Worm (Caenorhabditis elegans) whole organism, L3 larva: ENCODE data around the gene mif-4.

ENCODE experiments used
- R02D3.7 ChIP-seq: fragments of 150-350 bp; optimal IDR thresholded peaks from 2 replicates; lab custom pipeline; 2014; ENCODE audit warnings: missing biosample characterization, missing genetic modification characterization
- ZK546.5 ChIP-seq: sonication (generic microtip); optimal IDR thresholded peaks from 2 replicates; lab custom pipeline; 2017; ENCODE audit warnings: missing biosample characterization, missing genetic modification characterization
- aly-2 ChIP-seq: fragments of 150-350 bp; optimal IDR thresholded peaks from 2 replicates; lab custom pipeline; 2014; ENCODE audit warnings: missing biosample characterization, missing genetic modification characterization
- ama-1 ChIP-seq: fragments of 150-350 bp; optimal IDR thresholded peaks from 2 replicates; lab custom pipeline; 2018
- ceh-16 ChIP-seq: sonication (generic microtip); optimal IDR thresholded peaks from 2 replicates; lab custom pipeline; 2017; ENCODE audit warnings: missing biosample characterization, missing genetic modification characterization
- ceh-28 ChIP-seq: fragments of 150-350 bp; optimal IDR thresholded peaks from 2 replicates; lab custom pipeline; 2014; ENCODE audit warnings: missing biosample characterization, missing genetic modification reagents, missing genetic modification characterization
- ceh-82 ChIP-seq: fragments of 150-350 bp; optimal IDR thresholded peaks from 2 replicates; lab custom pipeline; 2014; ENCODE audit warnings: missing biosample characterization, missing genetic modification characterization
- ceh-9 ChIP-seq: sonication (generic microtip); optimal IDR thresholded peaks from 2 replicates; lab custom pipeline; 2018; ENCODE audit warnings: missing biosample characterization, missing genetic modification characterization
- daf-12 ChIP-seq: fragments of 150-350 bp; optimal IDR thresholded peaks from 2 replicates; lab custom pipeline; 2014; ENCODE audit warnings: missing biosample characterization, missing genetic modification reagents, missing genetic modification characterization
- egl-27 ChIP-seq: sonication (generic microtip); optimal IDR thresholded peaks from 4 replicates; lab custom pipeline; 2017; ENCODE audit warnings: missing biosample characterization, missing genetic modification reagents, missing genetic modification characterization
- egl-5 ChIP-seq: fragments of 150-350 bp; optimal IDR thresholded peaks from 2 replicates; lab custom pipeline; 2017; ENCODE audit warnings: missing biosample characterization, missing genetic modification reagents, missing genetic modification characterization, inconsistent platforms
- elt-1 ChIP-seq: fragments of 150-350 bp; optimal IDR thresholded peaks from 2 replicates; lab custom pipeline; 2014; ENCODE audit warnings: missing biosample characterization, missing genetic modification characterization
- elt-2 ChIP-seq: sonication (generic microtip); optimal IDR thresholded peaks from 2 replicates; lab custom pipeline; 2016; ENCODE audit warnings: missing genetic modification reagents, mild to moderate bottlenecking, missing genetic modification characterization, missing compliant biosample characterization
- elt-3 ChIP-seq, 3 experiments: fragments of 150-350 bp in 1 of 3; sonication (generic microtip) in 2 of 3; optimal IDR thresholded peaks; 2 replicates in 2 of 3; 4 replicates in 1 of 3; lab custom pipeline; 2014 to 2017; ENCODE audit warnings: missing biosample characterization in 3 of 3, missing genetic modification characterization in 3 of 3
- eor-1 ChIP-seq, 2 experiments: fragments of 150-350 bp; optimal IDR thresholded peaks; 2 replicates each; lab custom pipeline; 2014 to 2018; ENCODE audit warnings: missing biosample characterization in 2 of 2, missing genetic modification characterization in 2 of 2
- fkh-10 ChIP-seq: sonication (generic microtip); optimal IDR thresholded peaks from 2 replicates; lab custom pipeline; 2017; ENCODE audit warnings: missing biosample characterization, missing genetic modification reagents, missing genetic modification characterization
- fkh-2 ChIP-seq: fragments of 150-350 bp; optimal IDR thresholded peaks from 2 replicates; lab custom pipeline; 2014; ENCODE audit warnings: missing biosample characterization, missing genetic modification reagents, missing genetic modification characterization
- fos-1 ChIP-seq: fragments of 150-350 bp; optimal IDR thresholded peaks from 2 replicates; lab custom pipeline; 2014; ENCODE audit warnings: missing biosample characterization, missing genetic modification characterization
- hmg-11 ChIP-seq: sonication (generic microtip); optimal IDR thresholded peaks from 2 replicates; lab custom pipeline; 2016; ENCODE audit warnings: missing genetic modification characterization, missing compliant biosample characterization
- jun-1 ChIP-seq: fragments of 150-350 bp; optimal IDR thresholded peaks from 2 replicates; lab custom pipeline; 2014; ENCODE audit warnings: missing biosample characterization, missing genetic modification reagents, missing genetic modification characterization
- lin-15B ChIP-seq: fragments of 150-350 bp; optimal IDR thresholded peaks from 2 replicates; lab custom pipeline; 2014; ENCODE audit warnings: missing biosample characterization, missing genetic modification characterization
- lin-39 ChIP-seq: fragments of 150-350 bp; optimal IDR thresholded peaks from 2 replicates; lab custom pipeline; 2018; ENCODE audit warnings: missing biosample characterization, missing genetic modification reagents, missing genetic modification characterization
- lsy-12 ChIP-seq: sonication (generic microtip); optimal IDR thresholded peaks from 2 replicates; lab custom pipeline; 2016; ENCODE audit warnings: mild to moderate bottlenecking, missing genetic modification characterization, missing compliant biosample characterization
- mdl-1 ChIP-seq: fragments of 150-350 bp; optimal IDR thresholded peaks from 2 replicates; lab custom pipeline; 2014; ENCODE audit warnings: missing biosample characterization, missing genetic modification characterization
- mml-1 ChIP-seq: fragments of 150-350 bp; sonication (generic microtip); optimal IDR thresholded peaks from 3 replicates; lab custom pipeline; 2014; ENCODE audit warnings: missing biosample characterization, missing genetic modification characterization
- nfya-1 ChIP-seq: sonication (generic microtip); optimal IDR thresholded peaks from 2 replicates; lab custom pipeline; 2017; ENCODE audit warnings: missing genetic modification characterization, mild to moderate bottlenecking, missing compliant biosample characterization, antibody characterized with exemption, moderate library complexity; ENCODE audit not compliant: insufficient read depth
- nhr-11 ChIP-seq: fragments of 150-350 bp; optimal IDR thresholded peaks from 2 replicates; lab custom pipeline; 2014; ENCODE audit warnings: missing biosample characterization, missing genetic modification characterization
- nhr-12 ChIP-seq: fragments of 150-350 bp; optimal IDR thresholded peaks from 2 replicates; lab custom pipeline; 2014; ENCODE audit warnings: missing biosample characterization, missing genetic modification characterization
- nhr-23 ChIP-seq: fragments of 150-350 bp; optimal IDR thresholded peaks from 2 replicates; lab custom pipeline; 2014; ENCODE audit warnings: missing biosample characterization, missing genetic modification reagents, missing genetic modification characterization
- nhr-237 ChIP-seq: fragments of 150-350 bp; optimal IDR thresholded peaks from 2 replicates; lab custom pipeline; 2014; ENCODE audit warnings: missing biosample characterization, missing genetic modification characterization
- nhr-25 ChIP-seq: sonication (generic microtip); optimal IDR thresholded peaks from 2 replicates; lab custom pipeline; 2017; ENCODE audit warnings: missing biosample characterization, missing genetic modification characterization
- nhr-28 ChIP-seq: fragments of 150-350 bp; optimal IDR thresholded peaks from 2 replicates; lab custom pipeline; 2014; ENCODE audit warnings: missing biosample characterization, missing genetic modification characterization
- nhr-43 ChIP-seq: sonication (generic microtip); optimal IDR thresholded peaks from 2 replicates; lab custom pipeline; 2016; ENCODE audit warnings: mild to moderate bottlenecking, missing genetic modification characterization, missing compliant biosample characterization; ENCODE audit not compliant: poor library complexity, severe bottlenecking
- nhr-67 ChIP-seq: fragments of 150-350 bp; optimal IDR thresholded peaks from 2 replicates; lab custom pipeline; 2014; ENCODE audit warnings: missing biosample characterization, missing genetic modification characterization
- nhr-77 ChIP-seq: fragments of 150-350 bp; optimal IDR thresholded peaks from 2 replicates; lab custom pipeline; 2014; ENCODE audit warnings: missing biosample characterization, missing genetic modification characterization
- pha-4 ChIP-seq: fragments of 150-350 bp; optimal IDR thresholded peaks from 2 replicates; lab custom pipeline; 2014; ENCODE audit warnings: missing biosample characterization, missing genetic modification reagents, missing genetic modification characterization
- pqm-1 ChIP-seq: fragments of 150-350 bp; optimal IDR thresholded peaks from 2 replicates; lab custom pipeline; 2017; ENCODE audit warnings: missing biosample characterization, missing genetic modification characterization, inconsistent platforms
- sea-2 ChIP-seq: fragments of 150-350 bp; sonication (generic microtip); optimal IDR thresholded peaks from 4 replicates; lab custom pipeline; 2014; ENCODE audit warnings: missing biosample characterization, missing genetic modification reagents, missing genetic modification characterization
- skn-1 ChIP-seq: fragments of 150-350 bp; optimal IDR thresholded peaks from 2 replicates; lab custom pipeline; 2014; ENCODE audit warnings: missing biosample characterization, missing genetic modification characterization
- snpc-4 ChIP-seq: fragments of 150-350 bp; optimal IDR thresholded peaks from 2 replicates; lab custom pipeline; 2014; ENCODE audit warnings: missing biosample characterization, missing genetic modification characterization
- tbx-2 ChIP-seq: sonication (generic microtip); optimal IDR thresholded peaks from 2 replicates; lab custom pipeline; 2016; ENCODE audit warnings: mild to moderate bottlenecking, missing genetic modification characterization, missing compliant biosample characterization
- unc-39 ChIP-seq: sonication (generic microtip); optimal IDR thresholded peaks from 4 replicates; lab custom pipeline; 2017; ENCODE audit warnings: missing biosample characterization, missing genetic modification characterization
- unc-62 ChIP-seq: fragments of 150-350 bp; sonication (generic microtip); optimal IDR thresholded peaks from 4 replicates; lab custom pipeline; 2014; ENCODE audit warnings: missing biosample characterization, missing genetic modification reagents, missing genetic modification characterization
- zag-1 ChIP-seq: fragments of 150-350 bp; optimal IDR thresholded peaks from 2 replicates; lab custom pipeline; 2014; ENCODE audit warnings: missing biosample characterization, missing genetic modification characterization
- ztf-4 ChIP-seq: fragments of 150-350 bp; optimal IDR thresholded peaks from 2 replicates; lab custom pipeline; 2014; ENCODE audit warnings: missing biosample characterization, missing genetic modification characterization

mif-4 gene

DNA sequence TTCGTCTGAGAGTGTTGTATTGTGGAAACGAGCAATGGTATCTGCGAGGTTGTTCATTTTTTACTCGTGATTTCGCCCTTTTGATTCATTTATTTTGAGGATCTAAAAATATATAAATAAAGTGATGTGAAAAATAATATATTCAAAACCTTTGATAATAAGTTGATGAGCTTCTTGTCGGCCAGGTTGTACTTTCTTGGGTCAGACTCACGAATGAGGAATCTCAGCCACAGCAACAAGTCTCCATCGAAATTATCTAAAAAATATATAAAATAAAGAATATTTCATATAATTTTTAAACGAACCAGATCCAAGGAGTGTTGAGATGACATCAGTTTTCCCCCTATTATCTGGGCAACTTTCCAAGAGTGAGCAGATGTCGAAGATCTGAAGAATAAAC lies 6.6 kb upstream of the mif-4 start, which contains the start of gene Y73B6BL.288:
Gene Y73B6BL.288 (minus strand): TSS at position 101 of the 400 bp plus-strand sequence.
- TF ChIP-seq nhr-25 (tag; lab: Kevin White, UChicago) (no peak), lsy-12 (tag; lab: Kevin White, UChicago) (no peak), elt-2 (tag; lab: Kevin White, UChicago) (no peak), pqm-1 (tag; lab: Kevin White, UChicago) (no peak), nhr-67 (tag; lab: Kevin White, UChicago) (no peak), ztf-4 (no peak), mml-1 (no peak), nhr-77 (tag; lab: Kevin White, UChicago) (no peak), mdl-1 (tag; lab: Kevin White, UChicago) (no peak), fkh-2 (tag; lab: Kevin White, UChicago) (no peak), snpc-4 (tag; lab: Kevin White, UChicago) (no peak), R02D3.7 (no peak), hmg-11 (no peak), zag-1 (tag; lab: Kevin White, UChicago) (no peak), daf-12 (no peak), ceh-82 (tag; lab: Kevin White, UChicago) (no peak), ceh-9 (tag; lab: Kevin White, UChicago) (no peak), fkh-10 (GFP tag; lab: Kevin White, UChicago) (no peak)

- TF ChIP-seq eor-1 (tag; optimal IDR thresholded peaks at IDR 0.05; lab: Kevin White, UChicago) (no peak), nfya-1 (tag; lab: Kevin White, UChicago) (no peak), nhr-12 (tag; lab: Kevin White, UChicago) (no peak), lin-15B (tag; lab: Kevin White, UChicago) (no peak), nhr-237 (tag; lab: Kevin White, UChicago) (no peak), lin-39 (tag; lab: Kevin White, UChicago) (no peak), nhr-67 (tag; lab: Kevin White, UChicago) (no peak), ZK546.5 (tag; lab: Kevin White, UChicago) (no peak), lsy-12 (tag; lab: Kevin White, UChicago) (no peak)
- TF ChIP-seq, all 47 proteins: peak for 0
Observed at ce11 chrIV:6337353-6337752, 1.6 kb upstream of the mif-4 start, which contains the start of gene ipla-6. Gene ipla-6 (plus strand): TSS chrIV:6337653.

ce11 chrIV:6336748-6337147 lies 954 bp upstream of the mif-4 start:
- TF ChIP-seq unc-62 (peak; percentile 84), ceh-82 (tag; lab: Kevin White, UChicago) (no peak), egl-27 (peak; percentile 14), tbx-2 (tag; lab: Kevin White, UChicago) (peak; percentile 92), mml-1 (peak; percentile 34), aly-2 (tag; lab: Kevin White, UChicago) (no peak), nhr-11 (tag; lab: Kevin White, UChicago) (peak; percentile 68), lsy-12 (tag; lab: Kevin White, UChicago) (peak; percentile 93), nhr-28 (no peak), elt-3 (tag; optimal IDR thresholded peaks at IDR 0.05; lab: Kevin White, UChicago) (peak in 1 of 3 experiments; percentile 34), pqm-1 (tag; lab: Kevin White, UChicago) (peak; percentile 94), skn-1 (tag; lab: Kevin White, UChicago) (peak; percentile 95), eor-1 (tag; optimal IDR thresholded peaks at IDR 0.05; lab: Kevin White, UChicago) (peak; percentile 12 to 57), nhr-23 (peak; percentile 98), ZK546.5 (tag; lab: Kevin White, UChicago) (no peak), daf-12 (no peak), ceh-28 (tag; lab: Kevin White, UChicago) (peak; percentile 71), ztf-4 (peak; percentile 83), ceh-9 (tag; lab: Kevin White, UChicago) (no peak), fos-1 (tag; lab: Kevin White, UChicago) (peak; percentile 41), nhr-77 (tag; lab: Kevin White, UChicago) (no peak), lin-15B (tag; lab: Kevin White, UChicago) (peak; percentile 56), nhr-25 (tag; lab: Kevin White, UChicago) (peak; percentile 99), unc-39 (no peak), snpc-4 (tag; lab: Kevin White, UChicago) (peak; percentile 62), ceh-16 (no peak), pha-4 (tag; lab: Kevin White, UChicago) (peak; percentile 96), ama-1 (lab: Kevin White, UChicago) (peak; percentile 61), R02D3.7 (peak; percentile 81), lin-39 (tag; lab: Kevin White, UChicago) (peak; percentile 49), sea-2 (GFP tag; lab: Kevin White, UChicago) (peak; percentile 23), egl-5 (tag; lab: Kevin White, UChicago) (peak; percentile 85), nhr-43 (tag; lab: Kevin White, UChicago) (peak; percentile 96), elt-2 (tag; lab: Kevin White, UChicago) (peak; percentile 94), mdl-1 (tag; lab: Kevin White, UChicago) (peak; percentile 98), jun-1 (tag; lab: Kevin White, UChicago) (peak; percentile 95), fkh-10 (GFP tag; lab: Kevin White, UChicago) (no peak), hmg-11 (peak; percentile 86), fkh-2 (tag; lab: Kevin White, UChicago) (no peak), nhr-12 (tag; lab: Kevin White, UChicago) (no peak), nhr-237 (tag; lab: Kevin White, UChicago) (no peak), nfya-1 (tag; lab: Kevin White, UChicago) (peak; percentile 94), elt-1 (tag; lab: Kevin White, UChicago) (peak; percentile 69)
